Worm (Caenorhabditis elegans) whole organism, L4/young adult: ENCODE results near the gene mct-5.

ENCODE experiments used
- W03F9.2 ChIP-seq: fragments of 150-350 bp; optimal IDR thresholded peaks from 2 replicates; lab custom pipeline; 2014; ENCODE audit warnings: missing biosample characterization, missing genetic modification characterization
- dao-5 ChIP-seq: sonication (generic microtip); optimal IDR thresholded peaks from 2 replicates; lab custom pipeline; 2016; ENCODE audit warnings: missing genotype, missing genetic modification characterization, moderate library complexity, missing compliant biosample characterization

ce11 chrII:7115638-7116037, 17.2 kb upstream of the mct-5 start, which contains the start of gene cutl-5:
- TF ChIP-seq dao-5 (no peak), W03F9.2 (tag; lab: Kevin White, UChicago) (no peak)
